Fruit fly (Drosophila melanogaster) whole organism, embryonic: ENCODE data around the gene CG4297.

Experiments
- Bteb2 ChIP-seq: fragments of 200-800 bp; sonication (Bioruptor generic); optimal IDR thresholded peaks from 2 replicates; lab custom pipeline; 2016; ENCODE audit warnings: missing biosample characterization, missing genetic modification characterization
- CG10979 ChIP-seq: fragments of 200-800 bp; sonication (Bioruptor generic); optimal IDR thresholded peaks from 2 replicates; lab custom pipeline; 2018; ENCODE audit warnings: missing biosample characterization, mild to moderate bottlenecking, missing genetic modification characterization, moderate library complexity
- CG15269 ChIP-seq: fragments of 200-800 bp; sonication (Bioruptor generic); optimal IDR thresholded peaks from 2 replicates; lab custom pipeline; 2018; ENCODE audit warnings: missing biosample characterization, mild to moderate bottlenecking, missing genetic modification characterization, moderate library complexity
- CG2129 ChIP-seq: fragments of 200-800 bp; sonication (Bioruptor generic); IDR thresholded peaks from 2 replicates; pipeline ENCODE4 v1.3.6; 2022; ENCODE audit warnings: missing biosample characterization, missing genetic modification characterization; ENCODE audit not compliant: partially characterized antibody
- dpn ChIP-seq, 2 experiments: fragments of 200-800 bp; sonication (Bioruptor generic); optimal IDR thresholded peaks; 3 replicates each; lab custom pipeline; 2016; ENCODE audit warnings: missing biosample characterization in 2 of 2, missing genetic modification characterization in 2 of 2
- h ChIP-seq: fragments of >200 bp; optimal IDR thresholded peaks from 2 replicates; lab custom pipeline; 2017
- lbe ChIP-seq: fragments of 200-800 bp; sonication (Bioruptor generic); optimal IDR thresholded peaks from 2 replicates; lab custom pipeline; 2016; ENCODE audit warnings: missing biosample characterization, mild to moderate bottlenecking, missing genetic modification characterization
- pan ChIP-seq, 4 experiments: fragments of >200 bp in 3 of 4; fragments of 200-800 bp in 1 of 4; sonication (Bioruptor generic) in 1 of 4; optimal IDR thresholded peaks in 3 of 4; IDR thresholded peaks in 1 of 4; 2 replicates each; pipeline versions ENCODE4 v1.3.6 to Lab custom; 2017 to 2022; ENCODE audit warnings: missing biosample characterization in 2 of 4, missing genetic modification characterization in 2 of 4, mixed read lengths in 1 of 4

DNA sequence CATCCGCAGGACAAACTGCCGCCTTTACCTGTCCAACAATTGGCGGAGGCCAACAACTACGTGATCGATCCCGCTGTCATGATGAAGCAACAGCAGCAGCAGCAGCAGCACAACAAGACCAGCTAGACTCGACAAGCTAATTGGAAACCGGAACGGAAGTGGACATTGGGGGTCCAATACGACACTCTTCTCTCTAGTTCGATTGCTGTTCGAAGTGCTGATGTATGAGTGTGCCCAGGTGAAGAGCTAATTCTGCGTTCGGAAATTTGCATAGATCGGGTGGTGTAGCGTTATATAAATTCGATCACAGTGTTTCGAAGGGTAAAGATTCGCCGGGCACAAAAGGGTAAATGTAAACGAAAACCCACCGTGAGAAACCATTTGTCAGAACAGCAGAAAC is 24.9 kb downstream of the CG4297 start:
- TF ChIP-seq CG10979 (tag; lab: Kevin White, UChicago) (no peak), h (lab: Kevin White, UChicago) (no peak), pan (optimal IDR thresholded peaks at IDR 0.05; lab: Kevin White, UChicago) (no peak), pan (GFP tag; optimal IDR thresholded peaks at IDR 0.05 in 1 of 2, IDR thresholded peaks at IDR 0.05 in 1 of 2) (no peak), lbe (GFP tag; lab: Kevin White, UChicago) (no peak), dpn (GFP tag; optimal IDR thresholded peaks at IDR 0.05; lab: Kevin White, UChicago) (no peak), Bteb2 (GFP tag; lab: Kevin White, UChicago) (no peak), CG2129 (no peak), CG15269 (tag; lab: Kevin White, UChicago) (no peak)
